Worm (Caenorhabditis elegans) whole organism, L4/young adult: ENCODE measurements around the gene C09B9.4.

Experiments
- W03F9.2 ChIP-seq: fragments of 150-350 bp; optimal IDR thresholded peaks from 2 replicates; lab custom pipeline; 2014; ENCODE audit warnings: missing biosample characterization, missing genetic modification characterization
- him-1 ChIP-seq: sonication (generic microtip); optimal IDR thresholded peaks from 2 replicates; lab custom pipeline; 2016; ENCODE audit warnings: missing genotype, missing genetic modification reagents, missing genetic modification characterization, missing compliant biosample characterization

DNA sequence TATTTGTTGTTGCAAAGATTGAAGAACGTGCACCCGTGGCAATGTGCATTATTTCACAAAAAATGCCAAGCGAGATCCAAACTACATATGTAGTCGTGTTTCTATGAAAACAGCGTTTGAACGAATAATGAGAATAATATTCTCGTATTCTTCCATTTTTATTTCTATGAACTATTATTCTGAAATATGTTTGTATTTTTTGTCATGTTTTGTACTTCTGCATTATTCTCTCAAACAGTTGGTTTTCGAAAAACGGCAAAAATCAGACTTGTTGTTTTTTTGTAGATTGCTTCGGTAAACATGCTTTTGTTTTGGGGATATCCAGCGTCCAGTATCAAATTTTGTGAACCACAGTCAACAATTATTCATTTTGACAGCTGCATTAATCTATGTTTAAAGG lies 46.9 kb downstream of the C09B9.4 start, which contains the start of gene clec-177:
- TF ChIP-seq him-1 (tag; lab: Kevin White, UChicago), result no peak
- no peak for TF ChIP-seq W03F9.2
